Comparison of ENCODE assay signal across 2 worm cellular contexts in genomic region chrII:13946455-13947093, ce11.
TF ChIP-seq lines count a peak whose summit lies in the region.

No protein-coding gene starts in this region.

TF ChIP-seq in whole organism, L4 larva, 104 proteins besides CTCF, POLR2A, EP300 and RAD21:
- TF ChIP-seq lin-38 (GFP tag; IDR thresholded peaks at IDR 0.05; lab: Robert Waterston, UW), result peak; percentile 37; the same call in 1 of the 2 replicates
TF ChIP-seq in whole organism, L4 larva: peak in this region for 1; not testable (repeated sequence) for 103.

TF ChIP-seq in whole organism, young adult, 124 proteins besides CTCF, POLR2A, EP300 and RAD21:
- TF ChIP-seq snpc-3.4 (tag; optimal IDR thresholded peaks at IDR 0.05; lab: Kevin White, UChicago) (peak; percentile 20), snpc-1.1 (tag; optimal IDR thresholded peaks at IDR 0.05; lab: Kevin White, UChicago; ENCODE audit: insufficient read depth) (peak; percentile 87), attf-6 (GFP tag; IDR thresholded peaks at IDR 0.05; lab: Robert Waterston, UW) (peak; percentile 88), snpc-4 (GFP tag; optimal IDR thresholded peaks at IDR 0.05; lab: Kevin White, UChicago) (peak; percentile 86), snpc-4 (tag; optimal IDR thresholded peaks at IDR 0.05; lab: Kevin White, UChicago) (peak; percentile 10 to 95 (median 86)), hmg-1.2 (GFP tag; IDR thresholded peaks at IDR 0.05; lab: Robert Waterston, UW) (0 out of 2 replicates have a peak, but pooled peaks have one; percentile 4), madf-8 (GFP tag; conservative IDR thresholded peaks at IDR 0.05; lab: Robert Waterston, UW) (peak; percentile 11; the same call in 1 of the 2 replicates), lin-26 (GFP tag; IDR thresholded peaks at IDR 0.05; lab: Robert Waterston, UW) (0 out of 2 replicates have a peak, but pooled peaks have one; percentile 10), F33H1.4 (GFP tag; IDR thresholded peaks at IDR 0.05; lab: Robert Waterston, UW) (0 out of 2 replicates have a peak, but pooled peaks have one; percentile 12), mcd-1 (GFP tag; IDR thresholded peaks at IDR 0.05; lab: Robert Waterston, UW) (peak; percentile 47; the same call in 1 of the 2 replicates), D2030.7 (GFP tag; IDR thresholded peaks at IDR 0.05; lab: Robert Waterston, UW) (peak; percentile 68), madf-6 (GFP tag; IDR thresholded peaks at IDR 0.05; lab: Robert Waterston, UW) (peak; percentile 77), rcor-1 (GFP tag; IDR thresholded peaks at IDR 0.05; lab: Robert Waterston, UW) (peak; percentile 58), hmg-20 (GFP tag; IDR thresholded peaks at IDR 0.05; lab: Robert Waterston, UW) (0 out of 2 replicates have a peak, but pooled peaks have one; percentile 27), pbrm-1 (GFP tag; IDR thresholded peaks at IDR 0.05; lab: Robert Waterston, UW) (peak; percentile 84)
